Worm (Caenorhabditis elegans): ENCODE data around the gene ZC317.7.

DNA sequence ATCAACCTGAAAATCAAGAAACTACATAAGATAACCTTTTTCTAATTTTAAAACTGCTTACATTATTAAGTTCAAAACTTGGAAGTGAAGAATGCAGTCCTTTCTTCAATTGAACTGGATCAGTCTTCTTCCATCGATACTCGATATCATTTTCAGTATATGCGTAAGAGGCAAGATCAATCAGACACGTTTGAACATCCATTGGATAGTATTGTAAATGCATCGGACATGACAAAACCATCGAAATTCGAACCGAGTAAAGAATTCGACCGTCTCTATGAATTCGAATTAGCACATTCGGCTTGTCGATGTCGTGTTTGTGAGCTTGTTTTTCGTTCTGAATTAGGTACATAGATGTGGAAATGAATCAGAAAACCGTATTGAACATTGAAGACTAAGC lies 20.1 kb downstream of the ZC317.7 start:
- no peak for TF ChIP-seq mep-1 (tag; optimal IDR thresholded peaks at IDR 0.05)
- TF ChIP-seq unc-39 (tag; optimal IDR thresholded peaks at IDR 0.05) = no peak
- no peak for TF ChIP-seq nhr-237 (tag; optimal IDR thresholded peaks at IDR 0.05)
- no peak for TF ChIP-seq blmp-1 (tag; optimal IDR thresholded peaks at IDR 0.05)
- no peak for TF ChIP-seq ztf-11 (tag; optimal IDR thresholded peaks at IDR 0.05)
- TF ChIP-seq ces-1 (GFP tag; optimal IDR thresholded peaks at IDR 0.05) = no peak
- no peak for TF ChIP-seq lsy-2 (tag; optimal IDR thresholded peaks at IDR 0.05)
- TF ChIP-seq nhr-28 (tag; optimal IDR thresholded peaks at IDR 0.05) = no peak

All from whole organism, mixed stage, embryonic.